Worm (Caenorhabditis elegans) whole organism, L2 larva: Measurements from ENCODE around the gene Y73F8A.5.

Experiments used
- C34F6.9 ChIP-seq: fragments of 150-350 bp; optimal IDR thresholded peaks from 2 replicates; lab custom pipeline; 2014; ENCODE audit warnings: missing biosample characterization, missing genetic modification characterization
- F13H6.1 ChIP-seq: sonication (generic microtip); optimal IDR thresholded peaks from 2 replicates; lab custom pipeline; 2016; ENCODE audit warnings: missing genetic modification characterization, missing compliant biosample characterization
- Y55F3AM.14 ChIP-seq: fragments of 200-800 bp; sonication (Bioruptor generic); optimal IDR thresholded peaks from 2 replicates; lab custom pipeline; 2018; ENCODE audit warnings: mild to moderate bottlenecking, missing genetic modification characterization, missing compliant biosample characterization
- alr-1 ChIP-seq: fragments of 150-350 bp; optimal IDR thresholded peaks from 2 replicates; lab custom pipeline; 2014; ENCODE audit warnings: missing biosample characterization, missing genetic modification characterization
- ama-1 ChIP-seq: fragments of 150-350 bp; optimal IDR thresholded peaks from 2 replicates; lab custom pipeline; 2018; ENCODE audit warnings: inconsistent platforms
- blmp-1 ChIP-seq: sonication (generic microtip); optimal IDR thresholded peaks from 2 replicates; lab custom pipeline; 2017; ENCODE audit warnings: missing genetic modification characterization, mild to moderate bottlenecking, missing compliant biosample characterization, antibody characterized with exemption, moderate library complexity; ENCODE audit not compliant: insufficient read depth
- ceh-16 ChIP-seq: fragments of 150-350 bp; optimal IDR thresholded peaks from 2 replicates; lab custom pipeline; 2014; ENCODE audit warnings: missing biosample characterization, missing genetic modification characterization
- ceh-82 ChIP-seq: fragments of 150-350 bp; optimal IDR thresholded peaks from 2 replicates; lab custom pipeline; 2014; ENCODE audit warnings: missing biosample characterization, missing genetic modification characterization
- crh-2 ChIP-seq: sonication (generic microtip); optimal IDR thresholded peaks from 2 replicates; lab custom pipeline; 2017; ENCODE audit warnings: missing biosample characterization, missing genetic modification characterization
- dmd-4 ChIP-seq: sonication (generic microtip); optimal IDR thresholded peaks from 2 replicates; lab custom pipeline; 2017; ENCODE audit warnings: missing biosample characterization, missing genetic modification characterization
- egl-27 ChIP-seq: sonication (generic microtip); optimal IDR thresholded peaks from 3 replicates; lab custom pipeline; 2017; ENCODE audit warnings: missing biosample characterization, missing genetic modification reagents, missing genetic modification characterization
- elt-1 ChIP-seq: fragments of 150-350 bp; optimal IDR thresholded peaks from 2 replicates; lab custom pipeline; 2014; ENCODE audit warnings: missing biosample characterization, missing genetic modification characterization
- elt-3 ChIP-seq: sonication (generic microtip); optimal IDR thresholded peaks from 2 replicates; lab custom pipeline; 2017; ENCODE audit warnings: missing biosample characterization, missing genetic modification characterization
- gmeb-1 ChIP-seq: fragments of 150-350 bp; optimal IDR thresholded peaks from 2 replicates; lab custom pipeline; 2014; ENCODE audit warnings: missing biosample characterization, missing genetic modification characterization
- lin-11 ChIP-seq: fragments of 150-350 bp; sonication (generic microtip); optimal IDR thresholded peaks from 2 replicates; lab custom pipeline; 2014; ENCODE audit warnings: missing biosample characterization, missing genetic modification characterization, inconsistent platforms, mixed read lengths
- lin-13 ChIP-seq: fragments of 150-350 bp; optimal IDR thresholded peaks from 2 replicates; lab custom pipeline; 2014; ENCODE audit warnings: missing biosample characterization, missing genetic modification reagents, missing genetic modification characterization
- lin-39 ChIP-seq: fragments of 150-350 bp; optimal IDR thresholded peaks from 2 replicates; lab custom pipeline; 2014; ENCODE audit warnings: missing biosample characterization, missing genetic modification reagents, missing genetic modification characterization
- lsy-2 ChIP-seq, 2 experiments: fragments of 150-350 bp in 1 of 2; sonication (generic microtip) in 1 of 2; optimal IDR thresholded peaks; 2 replicates each; lab custom pipeline; 2014 to 2017; ENCODE audit warnings: missing biosample characterization in 2 of 2, missing genetic modification characterization in 2 of 2
- mab-5 ChIP-seq: fragments of 150-350 bp; optimal IDR thresholded peaks from 2 replicates; lab custom pipeline; 2014; ENCODE audit warnings: missing biosample characterization, missing genetic modification characterization
- mdl-1 ChIP-seq, 2 experiments: fragments of 150-350 bp in 1 of 2; sonication (generic microtip) in 1 of 2; optimal IDR thresholded peaks; 2 replicates each; lab custom pipeline; 2017; ENCODE audit warnings: missing biosample characterization in 2 of 2, missing genetic modification characterization in 2 of 2
- nhr-10 ChIP-seq: sonication (generic microtip); optimal IDR thresholded peaks from 2 replicates; lab custom pipeline; 2017; ENCODE audit warnings: missing biosample characterization, missing genetic modification characterization
- nhr-11 ChIP-seq: fragments of 150-350 bp; optimal IDR thresholded peaks from 2 replicates; lab custom pipeline; 2014; ENCODE audit warnings: missing biosample characterization, missing genetic modification characterization
- nhr-12 ChIP-seq: fragments of 150-350 bp; optimal IDR thresholded peaks from 2 replicates; lab custom pipeline; 2014; ENCODE audit warnings: missing biosample characterization, missing genetic modification characterization
- nhr-129 ChIP-seq: fragments of 150-350 bp; optimal IDR thresholded peaks from 2 replicates; lab custom pipeline; 2014; ENCODE audit warnings: missing biosample characterization, missing genetic modification characterization
- nhr-21 ChIP-seq: fragments of 150-350 bp; optimal IDR thresholded peaks from 2 replicates; lab custom pipeline; 2014; ENCODE audit warnings: missing biosample characterization, missing genetic modification characterization
- nhr-23 ChIP-seq: fragments of 150-350 bp; optimal IDR thresholded peaks from 2 replicates; lab custom pipeline; 2014; ENCODE audit warnings: missing biosample characterization, missing genetic modification reagents, missing genetic modification characterization
- nhr-25 ChIP-seq: fragments of 150-350 bp; sonication (generic microtip); optimal IDR thresholded peaks from 3 replicates; lab custom pipeline; 2014; ENCODE audit warnings: missing biosample characterization, missing genetic modification characterization
- nhr-6 ChIP-seq: fragments of 150-350 bp; optimal IDR thresholded peaks from 2 replicates; lab custom pipeline; 2014; ENCODE audit warnings: missing biosample characterization, missing genetic modification characterization
- nhr-77 ChIP-seq: fragments of 150-350 bp; optimal IDR thresholded peaks from 2 replicates; lab custom pipeline; 2014; ENCODE audit warnings: missing biosample characterization, missing genetic modification characterization
- peb-1 ChIP-seq: fragments of 150-350 bp; optimal IDR thresholded peaks from 2 replicates; lab custom pipeline; 2014; ENCODE audit warnings: missing biosample characterization, missing genetic modification characterization
- sma-3 ChIP-seq: sonication (generic microtip); optimal IDR thresholded peaks from 2 replicates; lab custom pipeline; 2016; ENCODE audit warnings: missing genetic modification reagents, missing genetic modification characterization, missing compliant biosample characterization
- snpc-4 ChIP-seq: fragments of 150-350 bp; optimal IDR thresholded peaks from 2 replicates; lab custom pipeline; 2014; ENCODE audit warnings: missing biosample characterization, missing genetic modification characterization
- unc-39 ChIP-seq: fragments of 150-350 bp; optimal IDR thresholded peaks from 2 replicates; lab custom pipeline; 2014; ENCODE audit warnings: missing biosample characterization, missing genetic modification characterization
- unc-55 ChIP-seq: fragments of 150-350 bp; sonication (generic microtip); optimal IDR thresholded peaks from 3 replicates; lab custom pipeline; 2014; ENCODE audit warnings: missing biosample characterization, missing genetic modification reagents, missing genetic modification characterization
- unc-62 ChIP-seq: fragments of 150-350 bp; optimal IDR thresholded peaks from 2 replicates; lab custom pipeline; 2014; ENCODE audit warnings: missing biosample characterization, missing genetic modification reagents, missing genetic modification characterization
- zag-1 ChIP-seq: fragments of 150-350 bp; optimal IDR thresholded peaks from 2 replicates; lab custom pipeline; 2014; ENCODE audit warnings: missing biosample characterization, missing genetic modification characterization
- ztf-1 ChIP-seq: fragments of 200-800 bp; sonication (Bioruptor generic); conservative IDR thresholded peaks from 2 replicates; pipeline ENCODE4 v1.3.6; 2022; ENCODE audit warnings: missing genetic modification characterization, missing compliant biosample characterization
- ztf-11 ChIP-seq: sonication (generic microtip); optimal IDR thresholded peaks from 2 replicates; lab custom pipeline; 2017; ENCODE audit warnings: missing biosample characterization, missing genetic modification characterization
- ztf-4 ChIP-seq: fragments of 150-350 bp; optimal IDR thresholded peaks from 2 replicates; lab custom pipeline; 2014; ENCODE audit warnings: missing biosample characterization, missing genetic modification characterization

Y73F8A.5 gene

DNA sequence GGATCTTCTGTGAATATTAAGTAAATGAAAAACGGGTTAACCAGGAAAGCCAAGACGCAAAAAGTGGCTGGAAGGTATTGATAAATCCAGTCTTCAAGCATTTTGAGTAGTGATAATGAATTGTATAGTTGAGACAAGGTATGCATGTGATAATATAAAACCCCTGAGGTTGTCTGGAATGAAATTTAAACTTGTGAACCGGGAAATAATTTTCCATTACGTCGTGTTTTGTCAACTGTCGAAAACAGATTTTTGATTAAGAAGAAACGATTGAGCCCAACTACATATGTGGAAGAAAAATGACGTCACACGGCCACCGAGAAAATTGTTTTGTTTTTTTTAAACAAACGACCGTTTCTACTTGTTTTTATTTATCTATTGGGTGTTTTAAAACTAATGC lies 7.5 kb upstream of the Y73F8A.5 start, which contains the start of gene srj-42:
TSS of gene srj-42 (minus strand) at position 101 of the 400 bp plus-strand sequence.
- TF ChIP-seq elt-1 (no peak), Y55F3AM.14 (GFP tag; lab: Kevin White, UChicago) (no peak), nhr-129 (tag; lab: Kevin White, UChicago) (no peak), sma-3 (no peak), F13H6.1 (tag; lab: Kevin White, UChicago) (no peak), ztf-11 (tag; lab: Kevin White, UChicago) (no peak), elt-3 (tag; lab: Kevin White, UChicago) (no peak), nhr-77 (no peak), crh-2 (tag; lab: Kevin White, UChicago) (no peak), nhr-25 (no peak), ceh-16 (tag; lab: Kevin White, UChicago) (no peak)
- TF ChIP-seq, all 48 proteins: peak for 0

DNA sequence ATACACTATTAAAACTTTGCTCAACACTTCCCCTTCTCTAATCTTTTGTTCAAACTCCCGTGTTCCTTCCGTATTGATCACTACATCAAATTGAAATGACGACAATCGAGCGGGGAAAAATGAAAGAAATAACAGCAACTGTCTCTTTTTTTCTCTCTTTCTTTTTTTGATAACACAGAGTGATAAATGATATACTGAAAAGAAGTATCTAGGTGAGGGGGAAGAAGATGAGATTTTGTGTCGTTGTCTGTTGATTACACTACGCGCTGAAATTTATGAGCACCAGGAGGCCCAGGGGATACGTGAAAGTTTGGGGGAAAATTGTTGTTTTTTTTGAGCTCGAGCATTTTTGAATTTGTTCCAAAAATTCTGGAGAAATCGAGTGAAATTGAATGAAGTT lies 14.4 kb downstream of the Y73F8A.5 start:
- peak; percentile 9 for TF ChIP-seq mab-5 (tag; lab: Kevin White, UChicago)
- no peak for TF ChIP-seq lin-11
- no peak for TF ChIP-seq nhr-12 (tag; lab: Kevin White, UChicago)
- peak; percentile 23 for TF ChIP-seq C34F6.9

DNA sequence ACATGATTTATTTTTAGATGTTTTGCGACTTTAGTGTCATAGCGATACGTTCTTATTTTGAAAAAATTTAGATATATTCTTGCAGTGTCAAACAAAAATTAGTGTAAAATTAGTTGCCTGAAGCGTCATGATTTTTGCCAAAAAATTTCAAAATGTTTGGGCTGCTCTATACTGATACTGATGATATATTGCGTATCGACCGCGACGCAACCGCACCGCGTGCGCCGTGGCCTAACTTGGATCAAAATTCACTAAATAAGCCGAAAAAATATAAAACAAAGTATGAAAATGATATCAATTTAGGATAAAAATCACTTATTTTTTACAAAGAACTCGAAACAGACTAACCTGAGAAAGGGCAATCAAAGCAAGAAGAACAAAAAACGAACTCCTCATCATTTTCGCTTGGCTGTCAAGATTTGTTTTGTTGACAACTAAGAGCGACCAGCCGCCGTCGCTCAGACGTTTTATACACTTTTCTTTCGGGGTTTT lies 15.7 kb downstream of the Y73F8A.5 start, which contains the start of gene ccg-1:
TSS of gene ccg-1 (minus strand) at position 442 of the 492 bp plus-strand sequence.
- no peak for TF ChIP-seq nhr-6 (tag; lab: Kevin White, UChicago)
- TF ChIP-seq elt-3 (tag; lab: Kevin White, UChicago) = no peak
- TF ChIP-seq nhr-129 (tag; lab: Kevin White, UChicago) = no peak
- TF ChIP-seq blmp-1 (tag; lab: Kevin White, UChicago) = no peak
- no peak for TF ChIP-seq peb-1
- TF ChIP-seq nhr-11 (tag; lab: Kevin White, UChicago) = no peak
- no peak for TF ChIP-seq ztf-1
- no peak for TF ChIP-seq lin-11
- TF ChIP-seq nhr-21 (tag; lab: Kevin White, UChicago) = no peak
- peak; percentile 13 for TF ChIP-seq C34F6.9
- peak; percentile 60 for TF ChIP-seq ama-1 (lab: Kevin White, UChicago)
- TF ChIP-seq nhr-25 = no peak
- TF ChIP-seq egl-27 = no peak
- TF ChIP-seq mdl-1 (tag; optimal IDR thresholded peaks at IDR 0.05; lab: Kevin White, UChicago) = no peak
- TF ChIP-seq snpc-4 = no peak
- no peak for TF ChIP-seq ceh-16 (tag; lab: Kevin White, UChicago)
- TF ChIP-seq unc-62 = no peak
- no peak for TF ChIP-seq zag-1 (tag; lab: Kevin White, UChicago)

DNA sequence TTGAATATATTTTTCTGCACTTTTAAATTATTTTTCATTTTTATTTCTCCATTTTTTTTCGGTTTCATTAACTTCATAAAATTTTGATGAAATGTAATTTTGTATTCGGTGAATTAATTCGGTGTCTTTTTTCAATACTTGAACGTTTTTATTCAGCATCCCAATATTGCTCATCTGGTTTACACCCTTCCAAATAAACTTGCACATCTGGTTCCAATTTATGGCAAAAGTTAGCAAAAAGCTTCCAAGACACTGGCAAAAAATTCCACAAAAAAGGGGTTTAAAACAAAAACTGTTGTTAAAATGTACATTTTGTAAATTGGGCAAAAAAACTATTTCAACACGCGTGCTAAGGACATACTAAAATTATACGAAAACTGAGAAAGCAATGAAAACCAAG lies 20.6 kb downstream of the Y73F8A.5 start:
- TF ChIP-seq ceh-16 (tag; lab: Kevin White, UChicago) (no peak), unc-62 (no peak), elt-1 (no peak), alr-1 (tag; lab: Kevin White, UChicago) (no peak), unc-39 (tag; lab: Kevin White, UChicago) (no peak), ztf-11 (tag; lab: Kevin White, UChicago) (no peak), lsy-2 (tag; optimal IDR thresholded peaks at IDR 0.05; lab: Kevin White, UChicago) (no peak), unc-55 (no peak), ceh-82 (tag; lab: Kevin White, UChicago) (no peak), lin-13 (no peak), dmd-4 (tag; lab: Kevin White, UChicago) (no peak)

DNA sequence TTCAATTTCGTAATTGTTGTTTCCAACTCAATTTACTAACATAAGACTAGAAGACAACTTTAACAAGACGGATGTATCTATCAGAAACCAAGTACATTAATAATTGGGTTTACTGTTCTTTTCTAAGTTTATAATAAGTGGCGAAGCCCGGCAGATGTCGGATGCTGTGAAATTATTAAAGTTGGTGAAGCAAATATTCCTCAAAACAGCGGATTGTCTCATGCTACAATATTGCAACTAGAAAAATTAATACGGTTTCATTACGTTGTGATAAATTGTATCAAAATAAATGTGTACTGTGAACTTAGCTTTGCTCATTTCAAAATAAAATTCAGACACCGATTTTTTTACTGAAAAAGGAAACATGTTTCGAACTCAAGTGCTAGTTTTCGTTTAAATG lies 23.9 kb downstream of the Y73F8A.5 start:
- TF ChIP-seq ztf-1 = no peak
- no peak for TF ChIP-seq ceh-16 (tag; lab: Kevin White, UChicago)
- TF ChIP-seq mab-5 (tag; lab: Kevin White, UChicago) = no peak
- no peak for TF ChIP-seq elt-1
- TF ChIP-seq zag-1 (tag; lab: Kevin White, UChicago) = no peak
- TF ChIP-seq nhr-23 (tag; lab: Kevin White, UChicago) = no peak
- no peak for TF ChIP-seq unc-62
- no peak for TF ChIP-seq gmeb-1
- no peak for TF ChIP-seq peb-1
- TF ChIP-seq ceh-82 (tag; lab: Kevin White, UChicago) = no peak
- TF ChIP-seq lin-11 = no peak
- TF ChIP-seq lin-39 (tag; lab: Kevin White, UChicago) = no peak
- TF ChIP-seq crh-2 (tag; lab: Kevin White, UChicago) = no peak
- TF ChIP-seq ztf-4 (tag; lab: Kevin White, UChicago) = no peak
- no peak for TF ChIP-seq nhr-10 (tag; lab: Kevin White, UChicago)
